Worm (Caenorhabditis elegans): ENCODE data around the gene mrpl-32.

mrpl-32 gene

ce11 chrIII:8446940-8447403 is 2.6 kb upstream of the mrpl-32 start, which contains the start of gene rpn-3 (continued):
- TF ChIP-seq fkh-10 (GFP tag; optimal IDR thresholded peaks at IDR 0.05) (peak; percentile 94), egl-5 (tag; optimal IDR thresholded peaks at IDR 0.05) (peak; percentile 80), lin-15B (tag; optimal IDR thresholded peaks at IDR 0.05) (peak; percentile 99), pha-4 (tag; optimal IDR thresholded peaks at IDR 0.05) (peak; percentile 100), nhr-76 (tag; optimal IDR thresholded peaks at IDR 0.05) (peak; percentile 79), tbx-2 (tag; optimal IDR thresholded peaks at IDR 0.05) (peak; percentile 82), jun-1 (tag; optimal IDR thresholded peaks at IDR 0.05) (peak; percentile 95), fkh-2 (tag; optimal IDR thresholded peaks at IDR 0.05) (peak; percentile 70), mdl-1 (tag; optimal IDR thresholded peaks at IDR 0.05) (no peak), ceh-28 (tag; optimal IDR thresholded peaks at IDR 0.05) (peak; percentile 85), ceh-16 (tag; optimal IDR thresholded peaks at IDR 0.05) (peak; percentile 45), unc-62 (GFP tag; optimal IDR thresholded peaks at IDR 0.05) (no peak), ama-1 (optimal IDR thresholded peaks at IDR 0.05) (peak; percentile 93), elt-3 (tag; optimal IDR thresholded peaks at IDR 0.05) (peak in 1 of 3 experiments; percentile 19), eor-1 (tag; optimal IDR thresholded peaks at IDR 0.05) (peak in 1 of 2 experiments; percentile 89), nhr-12 (tag; optimal IDR thresholded peaks at IDR 0.05) (no peak), lin-39 (tag; optimal IDR thresholded peaks at IDR 0.05) (peak; percentile 93), aly-2 (tag; optimal IDR thresholded peaks at IDR 0.05) (no peak), daf-12 (tag; optimal IDR thresholded peaks at IDR 0.05) (no peak), unc-39 (tag; optimal IDR thresholded peaks at IDR 0.05) (no peak), egl-27 (tag; optimal IDR thresholded peaks at IDR 0.05) (peak; percentile 56), elt-2 (tag; optimal IDR thresholded peaks at IDR 0.05) (peak; percentile 70), nhr-28 (tag; optimal IDR thresholded peaks at IDR 0.05) (peak; percentile 47)

- TF ChIP-seq elt-2 (tag; optimal IDR thresholded peaks at IDR 0.05) (no peak), pha-4 (tag; optimal IDR thresholded peaks at IDR 0.05) (peak; percentile 67), nhr-76 (tag; optimal IDR thresholded peaks at IDR 0.05) (no peak), lin-15B (tag; optimal IDR thresholded peaks at IDR 0.05) (no peak), ceh-28 (tag; optimal IDR thresholded peaks at IDR 0.05) (no peak), mdl-1 (tag; optimal IDR thresholded peaks at IDR 0.05) (no peak), eor-1 (tag; optimal IDR thresholded peaks at IDR 0.05) (no peak), aly-2 (tag; optimal IDR thresholded peaks at IDR 0.05) (no peak), ztf-11 (tag; optimal IDR thresholded peaks at IDR 0.05) (no peak), fkh-10 (GFP tag; optimal IDR thresholded peaks at IDR 0.05) (no peak), lin-39 (tag; optimal IDR thresholded peaks at IDR 0.05) (peak; percentile 57), hmg-11 (tag; optimal IDR thresholded peaks at IDR 0.05) (no peak), ztf-4 (tag; optimal IDR thresholded peaks at IDR 0.05) (no peak), elt-3 (tag; optimal IDR thresholded peaks at IDR 0.05) (no peak), daf-12 (tag; optimal IDR thresholded peaks at IDR 0.05) (no peak)
These were observed 937 bp downstream of the mrpl-32 start for ce11 chrIII:8450494-8450893.

DNA sequence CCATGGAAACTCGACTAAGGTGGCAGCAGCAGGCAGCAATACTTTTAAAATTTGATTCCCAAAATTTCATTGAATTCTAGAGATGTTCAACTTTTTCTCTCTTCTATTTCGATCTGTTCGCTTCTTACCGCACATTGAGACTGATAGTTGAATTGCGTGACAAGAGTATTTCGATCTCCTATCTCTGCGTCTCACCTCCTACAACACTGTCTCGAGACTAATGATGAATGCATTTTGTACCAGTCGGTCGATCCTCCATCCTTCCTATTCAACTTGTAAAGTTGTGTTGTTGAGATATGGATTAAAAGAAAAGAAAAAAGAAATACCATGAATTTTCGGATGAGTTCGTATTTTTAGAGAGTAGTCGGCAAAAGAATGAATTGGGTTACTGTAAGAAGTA is 1.6 kb downstream of the mrpl-32 start:
- TF ChIP-seq nhr-12 (tag; optimal IDR thresholded peaks at IDR 0.05) (no peak), ceh-16 (tag; optimal IDR thresholded peaks at IDR 0.05) (no peak), R02D3.7 (tag; optimal IDR thresholded peaks at IDR 0.05) (no peak), lin-39 (tag; optimal IDR thresholded peaks at IDR 0.05) (peak; percentile 52)

DNA sequence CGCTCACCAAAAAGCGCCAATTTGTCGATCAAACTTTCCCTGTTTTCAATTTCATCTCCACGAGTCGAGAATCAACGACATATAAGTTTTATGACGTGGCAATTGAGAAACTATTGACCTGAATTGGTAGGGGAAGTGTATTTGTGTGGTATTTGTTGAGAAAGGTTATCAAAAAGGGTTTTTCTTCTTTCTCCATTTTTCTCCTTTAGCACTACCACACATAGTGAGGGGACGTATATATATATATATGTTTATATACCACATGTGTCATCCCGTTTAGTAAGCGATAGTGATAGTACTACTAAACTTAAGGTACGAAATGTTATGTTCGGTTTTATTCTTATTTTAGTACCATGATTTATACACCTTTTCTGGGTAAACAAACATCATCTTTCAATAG is 8.0 kb downstream of the mrpl-32 start:
- no peak for TF ChIP-seq nhr-67 (tag; optimal IDR thresholded peaks at IDR 0.05)
- TF ChIP-seq ztf-11 (tag; optimal IDR thresholded peaks at IDR 0.05) = no peak
- no peak for TF ChIP-seq ceh-28 (tag; optimal IDR thresholded peaks at IDR 0.05)
- TF ChIP-seq ceh-82 (tag; optimal IDR thresholded peaks at IDR 0.05) = no peak
- no peak for TF ChIP-seq R02D3.7 (tag; optimal IDR thresholded peaks at IDR 0.05)
- no peak for TF ChIP-seq skn-1 (tag; optimal IDR thresholded peaks at IDR 0.05)
- no peak for TF ChIP-seq fos-1 (tag; optimal IDR thresholded peaks at IDR 0.05)
- no peak for TF ChIP-seq lsy-12 (tag; optimal IDR thresholded peaks at IDR 0.05)
- TF ChIP-seq pha-4 (tag; optimal IDR thresholded peaks at IDR 0.05) = no peak
- no peak for TF ChIP-seq ztf-4 (tag; optimal IDR thresholded peaks at IDR 0.05)
- no peak for TF ChIP-seq egl-5 (tag; optimal IDR thresholded peaks at IDR 0.05)
- TF ChIP-seq unc-62 (GFP tag; optimal IDR thresholded peaks at IDR 0.05) = no peak
- TF ChIP-seq ceh-16 (tag; optimal IDR thresholded peaks at IDR 0.05) = no peak
- no peak for TF ChIP-seq snpc-4 (tag; optimal IDR thresholded peaks at IDR 0.05)

ce11 chrIII:8461410-8461809 is 11.9 kb downstream of the mrpl-32 start:
- peak; percentile 99 for TF ChIP-seq nfya-1 (tag; optimal IDR thresholded peaks at IDR 0.05; ENCODE audit: insufficient read depth)
- no peak for TF ChIP-seq egl-5 (tag; optimal IDR thresholded peaks at IDR 0.05)
